Fruit fly (Drosophila melanogaster): ENCODE measurements around the gene Taf11.

Gene Taf11

DNA sequence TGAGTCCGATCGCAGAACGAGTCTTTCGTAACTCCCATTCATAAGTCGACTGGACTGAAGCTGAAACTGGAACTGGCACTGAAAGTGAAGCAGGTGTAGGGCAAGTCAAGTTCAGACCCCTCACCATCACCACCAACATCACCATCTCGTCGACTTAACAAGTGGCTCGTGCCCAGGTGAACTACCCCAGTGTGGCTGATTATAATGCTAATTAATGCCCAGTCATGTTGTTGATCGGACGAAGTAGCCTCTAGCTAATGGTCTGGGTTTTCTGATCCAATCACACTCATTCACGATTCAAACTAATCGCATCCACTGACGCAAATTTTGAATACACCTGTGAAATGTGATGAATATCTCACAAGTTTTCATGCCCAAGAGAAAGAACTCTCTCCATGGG, 34.3 kb downstream of the Taf11 start:
- TF ChIP-seq cnc (optimal IDR thresholded peaks at IDR 0.05) (peak in 1 of 2 experiments; percentile 63), cic (GFP tag; optimal IDR thresholded peaks at IDR 0.05) (peak; percentile 84), Crg-1 (GFP tag; optimal IDR thresholded peaks at IDR 0.05) (no peak)
